Fruit fly (Drosophila melanogaster) Kc167 (cell line): ENCODE data around the gene CG42587.

ENCODE experiments used
- Myc ChIP-seq: fragments of >200 bp; optimal IDR thresholded peaks from 2 replicates; lab custom pipeline; 2017; ENCODE audit warnings: missing external identifiers
- insv ChIP-seq: fragments of >200 bp; optimal IDR thresholded peaks from 3 replicates; lab custom pipeline; 2018; ENCODE audit warnings: missing external identifiers

- TF ChIP-seq Myc (lab: Kevin White, UChicago) (no peak), insv (no peak)
Observed at dm6 chr2L:14712245-14712644, 32.8 kb downstream of the CG42587 start, which contains the start of gene CG15282.
